Worm (Caenorhabditis elegans): Measurements from ENCODE around the gene nhr-67.

The nhr-67 gene

DNA sequence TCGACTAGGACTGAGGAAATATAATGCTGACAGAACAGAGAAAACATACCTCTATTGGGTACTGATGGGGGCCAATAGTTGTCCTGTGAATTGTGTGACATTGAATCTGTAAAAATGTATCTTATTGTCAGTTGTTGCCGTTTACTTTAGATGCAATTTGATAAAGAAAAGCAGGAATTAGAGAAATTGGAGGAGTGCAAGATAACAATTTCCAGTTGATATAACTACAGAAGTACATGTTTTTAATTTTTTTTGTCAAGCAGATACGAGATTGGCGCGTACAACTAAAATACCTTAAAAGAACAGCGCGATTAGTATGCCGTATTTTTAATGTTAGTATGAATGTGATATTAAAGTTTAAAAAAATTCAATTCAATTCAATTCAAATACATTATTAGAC lies 48.5 kb downstream of the nhr-67 start, which contains the start of gene zip-6:
TSS of gene zip-6 (minus strand) at position 101 of the 400 bp plus-strand sequence.
- TF ChIP-seq nhr-41 (GFP tag; IDR thresholded peaks at IDR 0.05) (no peak), unc-62 (GFP tag; optimal IDR thresholded peaks at IDR 0.05 in 1 of 2) (peak in 1 of 2 experiments; percentile 53), unc-62 (tag; optimal IDR thresholded peaks at IDR 0.05) (no peak), hlh-30 (tag; optimal IDR thresholded peaks at IDR 0.05; ENCODE audit: insufficient read depth) (no peak), ceh-82 (tag; optimal IDR thresholded peaks at IDR 0.05) (no peak)

DNA sequence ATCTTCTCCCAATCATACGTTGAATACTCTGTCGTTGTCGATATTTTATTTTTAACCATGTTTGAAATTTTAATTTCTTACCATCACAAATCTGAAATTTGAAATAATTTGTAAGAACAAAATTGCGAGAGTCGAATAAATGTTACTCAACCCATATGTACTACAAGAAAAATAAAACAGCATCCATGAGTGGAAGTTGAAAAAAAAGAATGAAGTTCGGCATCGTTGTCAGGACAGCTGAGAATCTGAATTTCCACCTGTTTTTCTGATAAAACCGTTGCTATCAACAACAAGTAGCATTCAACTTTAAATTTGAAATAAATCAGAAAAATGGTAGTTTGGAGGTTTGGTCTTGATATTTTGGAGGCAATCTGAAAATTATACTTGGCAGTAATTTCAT lies 54.3 kb downstream of the nhr-67 start, which contains the start of gene C29F4.3:
TSS of gene C29F4.3 (minus strand) at position 101 of the 400 bp plus-strand sequence.
- TF ChIP-seq snpc-4 (tag; optimal IDR thresholded peaks at IDR 0.05), result no peak
- TF ChIP-seq dmd-6 (GFP tag; IDR thresholded peaks at IDR 0.05), result no peak
- no peak for TF ChIP-seq dmd-9 (GFP tag; IDR thresholded peaks at IDR 0.05)
- TF ChIP-seq ceh-20 (GFP tag; IDR thresholded peaks at IDR 0.05), result no peak
- TF ChIP-seq madf-9 (GFP tag; conservative IDR thresholded peaks at IDR 0.05), result no peak
- TF ChIP-seq F37D6.2 (tag; optimal IDR thresholded peaks at IDR 0.05), result no peak
- TF ChIP-seq daf-16 (GFP tag; optimal IDR thresholded peaks at IDR 0.05), result no peak
- TF ChIP-seq daf-16 (tag; optimal IDR thresholded peaks at IDR 0.05), result no peak
